Worm (Caenorhabditis elegans): ENCODE data around the gene ptd-2.
A peak's percentile ranks its signal among the peaks of the same experiment; 100 is the strongest.

Gene ptd-2

DNA sequence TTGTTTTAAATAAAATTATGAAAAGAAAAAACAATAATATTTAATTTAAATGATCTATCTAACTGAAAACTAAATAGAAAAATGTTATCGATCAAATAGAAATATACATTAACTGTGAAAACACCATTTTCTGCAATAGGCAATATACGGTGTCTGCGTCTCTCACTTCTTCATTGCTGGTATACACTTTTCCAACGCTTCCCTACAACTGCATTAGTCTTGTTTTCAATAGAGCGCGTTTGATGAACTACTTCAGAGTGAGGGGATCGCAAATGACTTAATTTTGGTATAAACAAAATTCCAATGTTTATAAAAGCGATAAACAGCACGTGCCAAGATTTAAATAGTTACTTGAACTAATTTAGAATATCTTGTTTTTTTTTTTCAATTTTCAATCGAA, 37.5 kb upstream of the ptd-2 start (continued):
- TF ChIP-seq K12H6.12 (tag; optimal IDR thresholded peaks at IDR 0.05) (peak; percentile 8), ztf-26 (tag; optimal IDR thresholded peaks at IDR 0.05) (no peak), attf-5 (GFP tag; optimal IDR thresholded peaks at IDR 0.05) (peak; percentile 87), dox-1 (GFP tag; IDR thresholded peaks at IDR 0.05) (peak; percentile 47; the same call in 1 of the 2 replicates), ceh-27 (GFP tag; optimal IDR thresholded peaks at IDR 0.05) (peak; percentile 7), ztf-18 (tag; optimal IDR thresholded peaks at IDR 0.05) (peak; percentile 22), sdz-38 (tag; optimal IDR thresholded peaks at IDR 0.05) (no peak)

DNA sequence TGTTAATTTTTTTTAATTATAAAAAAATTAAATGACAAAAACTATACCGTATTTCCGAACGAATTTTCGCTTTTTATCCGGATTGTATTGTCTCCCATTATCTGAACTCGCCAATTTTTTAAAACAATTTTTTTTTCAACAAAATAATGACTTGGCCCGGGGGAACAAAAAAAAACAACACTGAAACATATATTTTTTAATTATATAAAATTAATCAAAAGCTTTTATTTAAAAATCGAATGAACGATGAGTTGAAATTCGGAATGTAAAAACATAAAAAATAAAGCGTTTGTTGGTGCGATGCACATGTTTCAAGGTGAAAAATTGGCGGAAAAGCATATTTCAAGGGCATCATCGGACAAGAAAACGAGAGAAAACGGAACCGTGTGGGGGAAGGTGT, 36.5 kb upstream of the ptd-2 start, which contains the start of gene mdt-27:
Gene mdt-27, minus strand, starts transcription at position 101 of the 400 bp plus-strand sequence.
- TF ChIP-seq cebp-1 (GFP tag; IDR thresholded peaks at IDR 0.05) (no peak), cebp-1 (tag; optimal IDR thresholded peaks at IDR 0.05) (no peak)

DNA sequence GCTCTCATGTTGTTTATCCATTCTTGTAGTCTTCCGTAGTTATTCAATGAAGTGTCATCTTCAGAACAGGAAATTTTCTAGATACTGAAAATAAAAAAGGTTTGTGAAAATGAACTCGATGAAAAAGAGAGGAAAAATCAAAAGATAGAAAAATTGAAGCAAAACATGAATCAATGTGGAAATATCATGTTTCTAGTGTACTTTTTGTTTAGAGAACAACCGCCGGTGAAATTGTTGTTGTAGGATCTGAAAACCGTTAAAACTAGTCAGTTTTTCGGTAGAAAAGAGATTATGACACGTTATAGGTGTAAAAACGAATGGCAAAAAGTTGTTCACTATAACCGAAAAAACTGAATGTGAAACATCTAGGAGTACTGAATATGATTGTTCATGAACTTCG, 32.9 kb upstream of the ptd-2 start, which contains the start of gene pacs-1:
Gene pacs-1, minus strand, starts transcription at position 101 of the 400 bp plus-strand sequence.
- TF ChIP-seq ekl-4 (GFP tag; IDR thresholded peaks at IDR 0.05) = no peak
- no peak for TF ChIP-seq mes-4 (tag; optimal IDR thresholded peaks at IDR 0.05)
- no peak for TF ChIP-seq T07F8.4 (tag; optimal IDR thresholded peaks at IDR 0.05)
- TF ChIP-seq ceh-91 (GFP tag; IDR thresholded peaks at IDR 0.05) = no peak
- no peak for TF ChIP-seq gei-17 (GFP tag; optimal IDR thresholded peaks at IDR 0.05)
- TF ChIP-seq egl-18 (GFP tag; IDR thresholded peaks at IDR 0.05) = no peak
- TF ChIP-seq akir-1 (GFP tag; optimal IDR thresholded peaks at IDR 0.05) = no peak
- TF ChIP-seq rec-8 (tag; optimal IDR thresholded peaks at IDR 0.05) = no peak
- TF ChIP-seq lsy-27 (tag; optimal IDR thresholded peaks at IDR 0.05; ENCODE audit: borderline replicate concordance, insufficient read depth) = no peak
- no peak for TF ChIP-seq unc-130 (GFP tag; optimal IDR thresholded peaks at IDR 0.05)
- TF ChIP-seq zim-3 (tag; optimal IDR thresholded peaks at IDR 0.05) = no peak
- no peak for TF ChIP-seq unc-62 (GFP tag; optimal IDR thresholded peaks at IDR 0.05)
- no peak for TF ChIP-seq F57A8.1 (GFP tag; optimal IDR thresholded peaks at IDR 0.05)
- no peak for TF ChIP-seq F22D6.2 (tag; optimal IDR thresholded peaks at IDR 0.05)

DNA sequence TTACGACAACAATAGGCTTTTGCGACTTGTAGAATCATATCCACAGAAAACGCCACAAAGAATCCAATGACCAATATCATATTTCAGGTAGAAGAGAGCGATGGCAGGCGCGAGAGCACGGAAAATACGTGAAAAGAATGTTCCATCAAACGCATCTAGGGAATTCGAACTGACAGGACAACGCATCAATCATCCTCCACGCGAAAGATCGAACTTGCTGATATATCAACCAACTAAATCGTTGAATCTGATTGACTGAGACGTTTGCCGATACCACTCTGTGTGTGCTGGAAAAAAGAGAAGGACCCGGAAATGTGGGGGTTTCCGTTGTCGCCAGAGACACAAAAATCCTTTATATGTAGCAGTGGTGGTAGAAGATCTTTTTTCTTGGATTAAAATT, 31.8 kb upstream of the ptd-2 start:
- TF ChIP-seq zfh-2 (GFP tag; conservative IDR thresholded peaks at IDR 0.05) (no peak), madf-6 (GFP tag; IDR thresholded peaks at IDR 0.05) (0 out of 2 replicates have a peak, but pooled peaks have one; percentile 24)

DNA sequence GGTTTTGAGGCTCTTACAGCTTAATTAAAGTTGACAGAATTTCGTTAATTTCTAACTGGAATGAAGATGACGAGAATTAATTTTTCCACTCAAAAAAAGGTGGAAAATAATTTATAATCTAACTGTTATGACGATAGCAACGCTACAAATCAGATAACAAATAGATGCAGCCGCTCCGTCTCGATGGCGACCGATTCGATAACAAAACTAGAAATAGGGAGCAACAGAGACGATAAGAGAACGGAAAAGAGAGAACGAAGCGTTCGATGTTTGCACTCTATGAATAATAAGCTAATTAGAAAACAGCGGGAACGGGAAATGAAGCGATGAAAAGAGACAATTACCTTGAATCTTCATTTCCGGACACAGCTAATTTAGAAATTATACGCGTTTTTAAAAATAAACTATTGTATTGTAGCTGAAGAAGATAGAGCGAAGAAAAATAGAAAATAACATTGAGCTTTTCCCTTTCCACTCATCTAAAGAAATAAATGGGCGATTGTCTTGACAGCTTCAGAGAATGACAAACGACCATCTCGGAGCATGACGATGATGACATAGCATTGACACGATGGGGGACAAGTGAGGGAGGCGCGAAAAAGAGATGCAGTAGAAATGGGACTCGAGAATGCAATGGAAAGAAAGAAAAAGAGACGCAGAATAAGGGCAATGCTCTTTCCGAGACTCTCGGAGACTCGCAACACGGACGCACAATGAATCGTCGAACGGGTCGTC, 31.2 kb upstream of the ptd-2 start:
- TF ChIP-seq unc-130 (GFP tag; optimal IDR thresholded peaks at IDR 0.05) (no peak), nfya-2 (GFP tag; IDR thresholded peaks at IDR 0.05) (no peak), nhr-120 (GFP tag; IDR thresholded peaks at IDR 0.05) (no peak), rec-8 (tag; optimal IDR thresholded peaks at IDR 0.05) (no peak), snpc-4 (GFP tag; optimal IDR thresholded peaks at IDR 0.05) (no peak), snpc-4 (tag; optimal IDR thresholded peaks at IDR 0.05) (no peak), F10E7.11 (tag; optimal IDR thresholded peaks at IDR 0.05) (no peak), ceh-91 (GFP tag; IDR thresholded peaks at IDR 0.05) (no peak), nhr-27 (tag; optimal IDR thresholded peaks at IDR 0.05) (no peak), lir-1 (GFP tag; conservative IDR thresholded peaks at IDR 0.05) (no peak), B0035.1 (tag; optimal IDR thresholded peaks at IDR 0.05) (no peak), K12H6.12 (tag; optimal IDR thresholded peaks at IDR 0.05) (peak; percentile 10), F49E8.2 (tag; optimal IDR thresholded peaks at IDR 0.05; ENCODE audit: insufficient read depth) (no peak), akir-1 (GFP tag; optimal IDR thresholded peaks at IDR 0.05) (no peak), sptf-2 (GFP tag; optimal IDR thresholded peaks at IDR 0.05) (no peak), pbrm-1 (GFP tag; IDR thresholded peaks at IDR 0.05) (no peak), chd-7 (tag; optimal IDR thresholded peaks at IDR 0.05) (no peak), nhr-80 (tag; optimal IDR thresholded peaks at IDR 0.05) (peak; percentile 88), mes-4 (tag; optimal IDR thresholded peaks at IDR 0.05) (no peak)

All from whole organism, young adult.